Fruit fly (Drosophila melanogaster): ENCODE measurements around the gene Wdfy2.

dm6 chr2L:10435606-10436160 is 12.6 kb downstream of the Wdfy2 start, which contains the start of the genes TBC1D16 and holn1:
- TF ChIP-seq insv (optimal IDR thresholded peaks at IDR 0.05) (no peak), h (optimal IDR thresholded peaks at IDR 0.05) (no peak), Sin3A (optimal IDR thresholded peaks at IDR 0.05) (no peak)

All from Kc167 (cell line).